Worm (Caenorhabditis elegans): ENCODE measurements around the gene T22B2.3.

The T22B2.3 gene

DNA sequence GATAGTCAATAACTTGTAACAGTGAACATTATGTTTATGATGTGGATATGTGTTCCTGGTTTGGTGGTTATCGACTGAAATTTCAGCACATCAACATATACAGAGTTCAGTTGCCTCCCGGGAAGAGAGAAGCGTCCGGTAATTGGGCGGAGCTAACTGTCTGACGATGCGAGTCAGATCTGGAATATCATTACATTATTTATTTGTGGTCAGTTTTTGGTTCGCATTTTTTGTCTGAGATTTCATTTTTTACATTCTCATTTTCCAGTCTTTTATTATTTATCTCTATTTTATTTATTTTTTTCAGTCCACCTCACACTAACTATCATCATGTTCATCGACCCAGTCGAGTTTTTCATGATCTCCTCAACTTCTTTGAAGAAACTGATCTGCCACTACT is 8.7 kb downstream of the T22B2.3 start, which contains the start of gene T22B2.1:
Gene T22B2.1, plus strand, starts transcription at position 301 of the 400 bp plus-strand sequence.
- no peak for TF ChIP-seq zag-1 (tag; optimal IDR thresholded peaks at IDR 0.05)
- TF ChIP-seq C34F6.9 (tag; optimal IDR thresholded peaks at IDR 0.05): no peak
- no peak for TF ChIP-seq unc-62 (GFP tag; optimal IDR thresholded peaks at IDR 0.05)
- TF ChIP-seq nhr-23 (tag; optimal IDR thresholded peaks at IDR 0.05): no peak
- TF ChIP-seq fos-1 (tag; optimal IDR thresholded peaks at IDR 0.05): no peak
- no peak for TF ChIP-seq elt-1 (tag; optimal IDR thresholded peaks at IDR 0.05)
- TF ChIP-seq dmd-4 (tag; optimal IDR thresholded peaks at IDR 0.05): no peak
- no peak for TF ChIP-seq nhr-129 (tag; optimal IDR thresholded peaks at IDR 0.05)
- TF ChIP-seq ztf-1 (GFP tag; conservative IDR thresholded peaks at IDR 0.05): no peak
- no peak for TF ChIP-seq lsy-2 (tag; optimal IDR thresholded peaks at IDR 0.05)
- no peak for TF ChIP-seq crh-2 (tag; optimal IDR thresholded peaks at IDR 0.05)
- TF ChIP-seq peb-1 (tag; optimal IDR thresholded peaks at IDR 0.05): no peak
- no peak for TF ChIP-seq lin-13 (GFP tag; optimal IDR thresholded peaks at IDR 0.05)
- no peak for TF ChIP-seq sem-4 (tag; optimal IDR thresholded peaks at IDR 0.05)
- no peak for TF ChIP-seq Y55F3AM.14 (GFP tag; optimal IDR thresholded peaks at IDR 0.05)
- TF ChIP-seq R02D3.7 (tag; optimal IDR thresholded peaks at IDR 0.05): no peak

DNA sequence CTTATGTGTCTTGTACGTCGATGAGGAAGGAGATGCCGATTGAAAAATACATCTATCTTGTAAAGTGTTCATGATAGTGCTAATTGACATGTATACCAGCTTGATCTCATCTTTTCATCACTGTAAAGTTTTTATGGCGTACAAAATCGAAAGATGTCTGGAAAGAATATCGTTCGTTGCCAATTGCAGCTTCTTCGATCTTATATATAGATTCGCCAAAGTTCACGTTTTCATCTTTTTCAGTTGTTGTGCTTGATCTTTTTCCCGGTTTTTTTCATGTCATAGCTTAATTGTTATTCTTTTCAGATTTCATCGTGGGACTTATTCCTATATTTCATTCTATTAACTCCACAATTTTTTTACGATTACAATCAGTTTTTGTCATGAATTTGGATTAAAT is 14.2 kb downstream of the T22B2.3 start, which contains the start of gene adt-3:
Gene adt-3, plus strand, starts transcription at position 301 of the 400 bp plus-strand sequence.
- TF ChIP-seq C34F6.9 (tag; optimal IDR thresholded peaks at IDR 0.05) (no peak), elt-3 (tag; optimal IDR thresholded peaks at IDR 0.05) (no peak), Y55F3AM.14 (GFP tag; optimal IDR thresholded peaks at IDR 0.05) (no peak), elt-1 (tag; optimal IDR thresholded peaks at IDR 0.05) (no peak), ztf-4 (tag; optimal IDR thresholded peaks at IDR 0.05) (no peak), ama-1 (optimal IDR thresholded peaks at IDR 0.05) (no peak), ztf-11 (tag; optimal IDR thresholded peaks at IDR 0.05) (no peak), lsy-2 (tag; optimal IDR thresholded peaks at IDR 0.05) (no peak)

DNA sequence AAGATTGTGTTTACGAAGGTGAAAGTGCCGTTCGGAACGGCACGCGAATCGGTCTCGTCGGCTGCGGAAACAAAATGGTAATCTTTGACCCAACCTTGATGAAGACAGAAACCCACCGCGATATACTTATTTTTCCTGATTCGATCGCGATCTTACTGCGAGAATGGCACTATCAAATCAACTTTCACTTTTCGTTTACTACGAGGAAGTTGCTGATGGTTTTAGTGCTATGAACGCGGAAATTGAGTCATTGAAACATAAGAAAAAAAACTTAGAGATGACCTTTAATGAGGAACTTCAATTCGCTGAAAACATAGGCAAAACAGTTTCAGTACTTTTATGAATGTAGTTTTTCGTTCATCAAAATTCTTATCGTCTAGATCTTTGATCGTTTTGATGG is 15.6 kb downstream of the T22B2.3 start:
- TF ChIP-seq elt-3 (tag; optimal IDR thresholded peaks at IDR 0.05): no peak
- no peak for TF ChIP-seq lin-11 (tag; optimal IDR thresholded peaks at IDR 0.05)
- TF ChIP-seq ceh-16 (tag; optimal IDR thresholded peaks at IDR 0.05): no peak
- TF ChIP-seq nhr-129 (tag; optimal IDR thresholded peaks at IDR 0.05): no peak
- peak; percentile 41 for TF ChIP-seq sma-9 (GFP tag; optimal IDR thresholded peaks at IDR 0.05)
- TF ChIP-seq sma-9 (tag; optimal IDR thresholded peaks at IDR 0.05): no peak
- no peak for TF ChIP-seq nhr-23 (tag; optimal IDR thresholded peaks at IDR 0.05)
- no peak for TF ChIP-seq egl-27 (tag; optimal IDR thresholded peaks at IDR 0.05)
- no peak for TF ChIP-seq elt-1 (tag; optimal IDR thresholded peaks at IDR 0.05)
- peak; percentile 88 for TF ChIP-seq blmp-1 (tag; optimal IDR thresholded peaks at IDR 0.05; ENCODE audit: insufficient read depth)
- peak; percentile 5 for TF ChIP-seq sem-4 (tag; optimal IDR thresholded peaks at IDR 0.05)
- TF ChIP-seq fos-1 (tag; optimal IDR thresholded peaks at IDR 0.05): no peak
- no peak for TF ChIP-seq nhr-11 (tag; optimal IDR thresholded peaks at IDR 0.05)
- peak; percentile 13 for TF ChIP-seq sma-3 (GFP tag; optimal IDR thresholded peaks at IDR 0.05)
- no peak for TF ChIP-seq nhr-6 (tag; optimal IDR thresholded peaks at IDR 0.05)
- TF ChIP-seq lsy-2 (tag; optimal IDR thresholded peaks at IDR 0.05): no peak
- TF ChIP-seq nhr-25 (tag; optimal IDR thresholded peaks at IDR 0.05): peak; percentile 65
- no peak for TF ChIP-seq aly-2 (tag; optimal IDR thresholded peaks at IDR 0.05)

DNA sequence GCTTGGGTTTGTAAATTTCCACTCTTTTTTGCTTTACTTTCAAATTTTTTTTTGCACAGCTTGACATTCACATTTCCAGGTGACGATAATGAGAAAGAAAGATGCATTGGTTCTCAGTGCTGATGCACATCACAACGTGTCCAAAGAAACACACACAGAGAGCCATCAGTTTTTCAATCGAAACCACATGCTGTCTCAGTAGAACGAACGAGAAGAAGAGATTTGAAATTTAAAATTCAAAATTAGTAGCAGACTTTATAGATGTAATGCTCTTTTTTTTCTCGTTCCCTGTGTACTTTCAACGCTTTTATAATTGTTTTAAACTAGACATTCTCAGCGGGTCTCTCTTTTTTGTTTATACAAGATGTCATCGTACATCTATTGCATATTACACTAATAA is 20.4 kb downstream of the T22B2.3 start:
- no peak for TF ChIP-seq ceh-82 (tag; optimal IDR thresholded peaks at IDR 0.05)
- no peak for TF ChIP-seq elt-3 (tag; optimal IDR thresholded peaks at IDR 0.05)
- TF ChIP-seq lin-39 (tag; optimal IDR thresholded peaks at IDR 0.05): no peak
- TF ChIP-seq lin-13 (GFP tag; optimal IDR thresholded peaks at IDR 0.05): no peak
- TF ChIP-seq ztf-4 (tag; optimal IDR thresholded peaks at IDR 0.05): no peak
- no peak for TF ChIP-seq zag-1 (tag; optimal IDR thresholded peaks at IDR 0.05)
- TF ChIP-seq sma-9 (GFP tag; optimal IDR thresholded peaks at IDR 0.05): no peak
- TF ChIP-seq sma-9 (tag; optimal IDR thresholded peaks at IDR 0.05): no peak

DNA sequence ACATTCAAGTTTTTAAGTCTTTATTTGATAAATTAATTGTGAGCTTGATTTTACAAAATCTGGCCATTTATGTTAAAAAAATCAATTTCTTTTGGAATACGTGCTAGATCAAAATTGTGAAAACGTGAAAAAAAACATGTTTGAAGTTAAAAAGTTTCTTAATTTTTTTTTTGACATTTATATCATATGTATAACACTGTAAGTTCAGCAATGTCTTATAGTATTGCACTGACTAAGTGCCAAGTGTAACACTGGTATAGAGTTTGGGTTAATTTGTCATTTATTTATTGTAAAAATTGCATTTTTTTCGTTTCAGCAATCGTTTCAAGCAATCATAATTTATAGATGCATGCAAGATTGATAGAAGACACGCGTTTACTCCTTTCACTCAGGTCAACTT is 20.8 kb downstream of the T22B2.3 start:
- no peak for TF ChIP-seq R02D3.7 (tag; optimal IDR thresholded peaks at IDR 0.05)
- no peak for TF ChIP-seq nhr-129 (tag; optimal IDR thresholded peaks at IDR 0.05)
- TF ChIP-seq elt-3 (tag; optimal IDR thresholded peaks at IDR 0.05): no peak
- TF ChIP-seq nhr-11 (tag; optimal IDR thresholded peaks at IDR 0.05): no peak
